Worm (Caenorhabditis elegans) whole organism, L4/young adult: ENCODE data around the gene acox-3.

Source experiments
- dao-5 ChIP-seq: sonication (generic microtip); optimal IDR thresholded peaks from 2 replicates; lab custom pipeline; 2016; ENCODE audit warnings: missing genotype, missing genetic modification characterization, moderate library complexity, missing compliant biosample characterization
- him-1 ChIP-seq: sonication (generic microtip); optimal IDR thresholded peaks from 2 replicates; lab custom pipeline; 2016; ENCODE audit warnings: missing genotype, missing genetic modification reagents, missing genetic modification characterization, missing compliant biosample characterization

DNA sequence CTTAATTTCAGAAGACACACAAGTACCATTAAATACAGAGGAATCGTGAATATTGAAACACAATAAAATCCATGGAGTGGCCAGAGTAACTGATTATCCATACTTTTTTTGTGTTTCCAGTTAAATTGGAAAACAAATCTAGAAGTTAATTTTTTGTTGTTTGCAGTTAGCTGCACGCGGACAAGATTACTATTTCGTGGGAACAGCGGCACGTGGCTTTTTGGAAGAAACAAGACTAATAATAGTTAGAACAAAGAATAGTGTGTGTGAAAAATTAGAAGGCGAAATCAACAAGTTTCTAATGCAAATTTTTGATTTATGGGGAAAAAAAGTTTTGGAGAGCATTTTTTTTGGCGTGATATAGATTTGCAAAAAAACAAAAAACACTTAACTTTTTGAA lies 18.2 kb upstream of the acox-3 start, which contains the start of gene srv-29:
- TF ChIP-seq dao-5 (tag; lab: Kevin White, UChicago) = no peak
- no peak for TF ChIP-seq him-1 (tag; lab: Kevin White, UChicago)
